Worm (Caenorhabditis elegans) whole organism, L2 larva: ENCODE results near the gene C06E2.1.

Source experiments
- elt-3 ChIP-seq: sonication (generic microtip); optimal IDR thresholded peaks from 2 replicates; lab custom pipeline; 2017; ENCODE audit warnings: missing biosample characterization, missing genetic modification characterization
- zag-1 ChIP-seq: fragments of 150-350 bp; optimal IDR thresholded peaks from 2 replicates; lab custom pipeline; 2014; ENCODE audit warnings: missing biosample characterization, missing genetic modification characterization

DNA sequence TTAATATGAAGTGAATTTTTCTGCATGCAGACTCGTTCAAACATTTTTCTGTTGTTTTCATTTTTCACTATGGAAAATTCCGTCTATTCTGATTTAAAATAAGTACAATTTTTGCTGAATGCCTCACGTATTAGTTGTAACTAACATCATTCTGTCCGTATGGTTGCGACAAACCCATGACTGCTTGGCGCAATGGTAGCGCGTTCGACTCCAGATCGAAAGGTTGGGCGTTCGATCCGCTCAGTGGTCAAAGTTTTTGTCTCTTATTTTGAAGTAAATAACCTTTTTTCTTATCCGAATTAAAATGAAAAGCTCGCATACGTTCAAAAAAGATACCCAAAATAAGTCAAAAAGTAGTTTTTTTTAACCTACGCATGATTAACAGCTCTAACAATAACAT lies 2.5 kb upstream of the C06E2.1 start:
- TF ChIP-seq elt-3 (tag; lab: Kevin White, UChicago) (no peak), zag-1 (tag; lab: Kevin White, UChicago) (no peak)
